Worm (Caenorhabditis elegans): Measurements from ENCODE around the gene srh-109.
"Not testable (repeated sequence)": the region's sequence is repeated elsewhere in the genome, so short reads cannot be mapped to it uniquely, and the experiment has no call there.

srh-109 gene

ce11 chrV:17255028-17255427 lies 34.8 kb upstream of the srh-109 start, which contains the start of gene srh-116:
Gene srh-116, minus strand, starts transcription at chrV:17255128.
- not testable (repeated sequence) for TF ChIP-seq F49E8.2 (tag; optimal IDR thresholded peaks at IDR 0.05; ENCODE audit: insufficient read depth); snpc-1.1 (tag; optimal IDR thresholded peaks at IDR 0.05; ENCODE audit: insufficient read depth); ekl-4 (GFP tag; IDR thresholded peaks at IDR 0.05)

ce11 chrV:17251364-17251961 lies 31.2 kb upstream of the srh-109 start, which contains the start of gene Y61B8A.6:
Gene Y61B8A.6, plus strand, starts transcription at chrV:17251911.
- TF ChIP-seq snpc-4 (GFP tag; optimal IDR thresholded peaks at IDR 0.05) (no peak), snpc-4 (tag; optimal IDR thresholded peaks at IDR 0.05) (peak in 1 of 4 experiments; percentile 62), mxl-1 (tag; optimal IDR thresholded peaks at IDR 0.05) (no peak), zfh-2 (GFP tag; conservative IDR thresholded peaks at IDR 0.05) (peak; percentile 63), hmg-1.2 (GFP tag; IDR thresholded peaks at IDR 0.05) (peak; percentile 23; the same call in 1 of the 2 replicates), sdz-38 (tag; optimal IDR thresholded peaks at IDR 0.05) (no peak), ekl-4 (GFP tag; IDR thresholded peaks at IDR 0.05) (no peak), lin-26 (GFP tag; IDR thresholded peaks at IDR 0.05) (no peak), him-1 (tag; optimal IDR thresholded peaks at IDR 0.05) (no peak), egrh-3 (GFP tag; IDR thresholded peaks at IDR 0.05) (peak; percentile 45; the same call in 1 of the 2 replicates), ztf-26 (tag; optimal IDR thresholded peaks at IDR 0.05) (no peak), nhr-120 (GFP tag; IDR thresholded peaks at IDR 0.05) (no peak)

ce11 chrV:17248915-17249314 lies 28.7 kb upstream of the srh-109 start, which contains the start of gene clec-243:
Gene clec-243, minus strand, starts transcription at chrV:17249015.
- TF ChIP-seq snpc-4 (GFP tag; optimal IDR thresholded peaks at IDR 0.05) (no peak), snpc-4 (tag; optimal IDR thresholded peaks at IDR 0.05) (no peak), ceh-58 (GFP tag; IDR thresholded peaks at IDR 0.05) (no peak), F39B2.1 (GFP tag; IDR thresholded peaks at IDR 0.05) (no peak), let-526 (GFP tag; IDR thresholded peaks at IDR 0.05) (no peak), ccch-3 (GFP tag; optimal IDR thresholded peaks at IDR 0.05) (no peak), ceh-100 (GFP tag; IDR thresholded peaks at IDR 0.05) (no peak), ceh-40 (GFP tag; IDR thresholded peaks at IDR 0.05) (no peak)

ce11 chrV:17245406-17245805 lies 25.2 kb upstream of the srh-109 start, which contains the start of gene clec-242:
Gene clec-242, minus strand, starts transcription at chrV:17245506.
- TF ChIP-seq Y95B8A.8 (GFP tag; IDR thresholded peaks at IDR 0.05) (no peak), let-607 (tag; optimal IDR thresholded peaks at IDR 0.05) (no peak), ekl-4 (GFP tag; IDR thresholded peaks at IDR 0.05) (no peak), ztf-22 (GFP tag; optimal IDR thresholded peaks at IDR 0.05) (no peak), bed-2 (GFP tag; IDR thresholded peaks at IDR 0.05) (no peak), ztf-26 (tag; optimal IDR thresholded peaks at IDR 0.05) (no peak), atf-7 (tag; optimal IDR thresholded peaks at IDR 0.05) (no peak), B0035.1 (tag; optimal IDR thresholded peaks at IDR 0.05) (no peak), sptf-2 (GFP tag; optimal IDR thresholded peaks at IDR 0.05) (no peak)

- TF ChIP-seq F33H1.4 (GFP tag; IDR thresholded peaks at IDR 0.05), result no peak
- TF ChIP-seq ceh-40 (GFP tag; IDR thresholded peaks at IDR 0.05), result no peak
- no peak for TF ChIP-seq ztf-18 (tag; optimal IDR thresholded peaks at IDR 0.05)
- TF ChIP-seq nfya-2 (GFP tag; IDR thresholded peaks at IDR 0.05), result no peak
- TF ChIP-seq egl-18 (GFP tag; IDR thresholded peaks at IDR 0.05), result no peak
- TF ChIP-seq nhr-27 (tag; optimal IDR thresholded peaks at IDR 0.05), result no peak
- TF ChIP-seq lsy-27 (tag; optimal IDR thresholded peaks at IDR 0.05; ENCODE audit: borderline replicate concordance, insufficient read depth), result no peak
- TF ChIP-seq lin-40 (tag; optimal IDR thresholded peaks at IDR 0.05), result no peak
- no peak for TF ChIP-seq F55B11.4 (tag; optimal IDR thresholded peaks at IDR 0.05; ENCODE audit: borderline replicate concordance, insufficient read depth)
Observed at ce11 chrV:17243016-17243415, 22.8 kb upstream of the srh-109 start.
